Worm (Caenorhabditis elegans) whole organism, L2 larva: ENCODE measurements around the gene ZK666.8.
"Not testable (repeated sequence)": the region's sequence is repeated elsewhere in the genome, so short reads cannot be mapped to it uniquely, and the experiment has no call there.

Source experiments
- C34F6.9 ChIP-seq: fragments of 150-350 bp; optimal IDR thresholded peaks from 2 replicates; lab custom pipeline; 2014; ENCODE audit warnings: missing biosample characterization, missing genetic modification characterization
- F13H6.1 ChIP-seq: sonication (generic microtip); optimal IDR thresholded peaks from 2 replicates; lab custom pipeline; 2016; ENCODE audit warnings: missing genetic modification characterization, missing compliant biosample characterization
- R02D3.7 ChIP-seq: fragments of 150-350 bp; optimal IDR thresholded peaks from 2 replicates; lab custom pipeline; 2014; ENCODE audit warnings: missing biosample characterization, missing genetic modification characterization
- ama-1 ChIP-seq: fragments of 150-350 bp; optimal IDR thresholded peaks from 2 replicates; lab custom pipeline; 2018; ENCODE audit warnings: inconsistent platforms
- blmp-1 ChIP-seq: sonication (generic microtip); optimal IDR thresholded peaks from 2 replicates; lab custom pipeline; 2017; ENCODE audit warnings: missing genetic modification characterization, mild to moderate bottlenecking, missing compliant biosample characterization, antibody characterized with exemption, moderate library complexity; ENCODE audit not compliant: insufficient read depth
- crh-2 ChIP-seq: sonication (generic microtip); optimal IDR thresholded peaks from 2 replicates; lab custom pipeline; 2017; ENCODE audit warnings: missing biosample characterization, missing genetic modification characterization
- fos-1 ChIP-seq: fragments of 150-350 bp; optimal IDR thresholded peaks from 2 replicates; lab custom pipeline; 2014; ENCODE audit warnings: missing biosample characterization, missing genetic modification characterization
- gmeb-1 ChIP-seq: fragments of 150-350 bp; optimal IDR thresholded peaks from 2 replicates; lab custom pipeline; 2014; ENCODE audit warnings: missing biosample characterization, missing genetic modification characterization
- lin-11 ChIP-seq: fragments of 150-350 bp; sonication (generic microtip); optimal IDR thresholded peaks from 2 replicates; lab custom pipeline; 2014; ENCODE audit warnings: missing biosample characterization, missing genetic modification characterization, inconsistent platforms, mixed read lengths
- lin-39 ChIP-seq: fragments of 150-350 bp; optimal IDR thresholded peaks from 2 replicates; lab custom pipeline; 2014; ENCODE audit warnings: missing biosample characterization, missing genetic modification reagents, missing genetic modification characterization
- lsy-2 ChIP-seq, 2 experiments: fragments of 150-350 bp in 1 of 2; sonication (generic microtip) in 1 of 2; optimal IDR thresholded peaks; 2 replicates each; lab custom pipeline; 2014 to 2017; ENCODE audit warnings: missing biosample characterization in 2 of 2, missing genetic modification characterization in 2 of 2
- mdl-1 ChIP-seq, 2 experiments: fragments of 150-350 bp in 1 of 2; sonication (generic microtip) in 1 of 2; optimal IDR thresholded peaks; 2 replicates each; lab custom pipeline; 2017; ENCODE audit warnings: missing biosample characterization in 2 of 2, missing genetic modification characterization in 2 of 2
- nhr-10 ChIP-seq: sonication (generic microtip); optimal IDR thresholded peaks from 2 replicates; lab custom pipeline; 2017; ENCODE audit warnings: missing biosample characterization, missing genetic modification characterization
- nhr-11 ChIP-seq: fragments of 150-350 bp; optimal IDR thresholded peaks from 2 replicates; lab custom pipeline; 2014; ENCODE audit warnings: missing biosample characterization, missing genetic modification characterization
- nhr-129 ChIP-seq: fragments of 150-350 bp; optimal IDR thresholded peaks from 2 replicates; lab custom pipeline; 2014; ENCODE audit warnings: missing biosample characterization, missing genetic modification characterization
- nhr-25 ChIP-seq: fragments of 150-350 bp; sonication (generic microtip); optimal IDR thresholded peaks from 3 replicates; lab custom pipeline; 2014; ENCODE audit warnings: missing biosample characterization, missing genetic modification characterization
- sma-3 ChIP-seq: sonication (generic microtip); optimal IDR thresholded peaks from 2 replicates; lab custom pipeline; 2016; ENCODE audit warnings: missing genetic modification reagents, missing genetic modification characterization, missing compliant biosample characterization
- sma-9 ChIP-seq, 2 experiments: fragments of 150-350 bp in 1 of 2; sonication (generic microtip) in 1 of 2; optimal IDR thresholded peaks; 2 replicates each; lab custom pipeline; 2014 to 2016; ENCODE audit warnings: missing genetic modification characterization in 2 of 2, mild to moderate bottlenecking in 1 of 2, missing biosample characterization in 1 of 2, missing compliant biosample characterization in 1 of 2, missing genetic modification reagents in 1 of 2, moderate library complexity in 1 of 2
- unc-39 ChIP-seq: fragments of 150-350 bp; optimal IDR thresholded peaks from 2 replicates; lab custom pipeline; 2014; ENCODE audit warnings: missing biosample characterization, missing genetic modification characterization
- unc-55 ChIP-seq: fragments of 150-350 bp; sonication (generic microtip); optimal IDR thresholded peaks from 3 replicates; lab custom pipeline; 2014; ENCODE audit warnings: missing biosample characterization, missing genetic modification reagents, missing genetic modification characterization
- ztf-11 ChIP-seq: sonication (generic microtip); optimal IDR thresholded peaks from 2 replicates; lab custom pipeline; 2017; ENCODE audit warnings: missing biosample characterization, missing genetic modification characterization

Gene ZK666.8

DNA sequence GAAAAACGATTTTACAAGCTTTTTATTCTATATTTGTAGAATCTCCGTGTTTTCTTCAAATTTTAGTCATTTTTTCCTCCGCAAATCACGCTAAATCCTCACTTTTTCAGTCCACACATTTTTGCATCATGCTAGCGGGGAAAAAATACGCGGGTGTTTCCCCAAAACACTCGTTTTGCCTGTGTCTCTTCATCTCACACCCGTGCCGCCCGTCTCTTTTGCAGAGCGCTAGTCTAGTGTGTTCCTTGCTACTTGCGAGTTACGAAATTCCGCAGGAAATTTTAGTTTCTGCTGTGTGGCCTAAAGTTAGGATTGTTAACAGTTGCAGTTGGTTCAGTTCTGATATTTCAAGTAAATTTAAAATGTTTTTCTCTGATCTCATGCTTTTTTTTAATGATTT is 47.2 kb downstream of the ZK666.8 start:
- TF ChIP-seq nhr-129 (peak; percentile 97), ama-1 (peak; percentile 43), lsy-2 (tag; optimal IDR thresholded peaks at IDR 0.05; lab: Kevin White, UChicago) (peak in 1 of 2 experiments; percentile 7), nhr-10 (tag; lab: Kevin White, UChicago) (no peak), unc-55 (GFP tag; lab: Kevin White, UChicago) (peak; percentile 32), sma-9 (GFP tag; optimal IDR thresholded peaks at IDR 0.05; lab: Kevin White, UChicago) (peak; percentile 83), sma-9 (tag; optimal IDR thresholded peaks at IDR 0.05; lab: Kevin White, UChicago) (no peak), nhr-11 (peak; percentile 63), blmp-1 (no peak), ztf-11 (no peak), lin-11 (tag; lab: Kevin White, UChicago) (peak; percentile 17), C34F6.9 (tag; lab: Kevin White, UChicago) (peak; percentile 22), fos-1 (tag; lab: Kevin White, UChicago) (peak; percentile 56), gmeb-1 (tag; lab: Kevin White, UChicago) (peak; percentile 7), mdl-1 (tag; optimal IDR thresholded peaks at IDR 0.05; lab: Kevin White, UChicago) (peak; percentile 15 to 23)
- TF ChIP-seq, all 48 proteins: peak for 11

DNA sequence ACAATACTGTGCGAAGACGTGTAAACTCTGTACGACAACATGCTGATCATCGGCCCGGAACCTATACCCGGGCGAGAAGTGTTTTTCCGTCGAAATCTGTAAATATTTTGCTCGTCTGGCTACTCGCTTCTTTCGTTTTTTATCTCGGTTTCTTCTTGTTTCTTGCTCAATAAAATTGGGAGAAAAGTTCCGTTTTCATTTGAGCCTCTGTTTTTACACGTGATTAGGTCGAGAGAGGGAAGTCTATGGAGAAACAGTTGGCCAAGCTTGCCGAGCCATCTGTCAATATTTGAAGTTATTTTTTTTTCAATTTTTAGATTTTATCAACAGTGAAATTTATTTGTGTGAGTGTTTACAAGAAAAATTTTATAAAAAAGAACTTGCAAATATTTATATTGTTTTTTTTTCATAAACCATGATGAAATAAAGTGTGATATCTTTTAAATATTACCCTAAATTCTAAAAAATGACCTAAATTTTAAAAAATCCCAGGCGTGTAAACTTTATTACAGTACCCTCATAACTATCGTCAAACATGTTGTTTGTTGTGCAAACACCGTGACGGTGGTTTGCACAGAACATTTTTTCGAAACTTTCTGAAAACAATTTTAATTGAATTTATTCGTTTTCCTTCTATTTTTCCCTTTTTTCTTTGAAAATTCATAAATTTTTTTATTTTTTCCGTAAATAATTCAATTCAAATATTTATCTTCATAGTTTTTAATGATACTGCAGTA is 47.8 kb downstream of the ZK666.8 start:
- TF ChIP-seq nhr-129: peak; percentile 22
- peak; percentile 16 for TF ChIP-seq F13H6.1 (tag; lab: Kevin White, UChicago)
- no peak for TF ChIP-seq R02D3.7 (tag; lab: Kevin White, UChicago)
- no peak for TF ChIP-seq crh-2 (tag; lab: Kevin White, UChicago)
- TF ChIP-seq sma-9 (GFP tag; optimal IDR thresholded peaks at IDR 0.05; lab: Kevin White, UChicago): peak; percentile 34
- no peak for TF ChIP-seq sma-9 (tag; optimal IDR thresholded peaks at IDR 0.05; lab: Kevin White, UChicago)
- TF ChIP-seq lsy-2 (tag; optimal IDR thresholded peaks at IDR 0.05; lab: Kevin White, UChicago): peak in 1 of 2 experiments; percentile 74
- TF ChIP-seq lin-39 (tag; lab: Kevin White, UChicago): no peak

DNA sequence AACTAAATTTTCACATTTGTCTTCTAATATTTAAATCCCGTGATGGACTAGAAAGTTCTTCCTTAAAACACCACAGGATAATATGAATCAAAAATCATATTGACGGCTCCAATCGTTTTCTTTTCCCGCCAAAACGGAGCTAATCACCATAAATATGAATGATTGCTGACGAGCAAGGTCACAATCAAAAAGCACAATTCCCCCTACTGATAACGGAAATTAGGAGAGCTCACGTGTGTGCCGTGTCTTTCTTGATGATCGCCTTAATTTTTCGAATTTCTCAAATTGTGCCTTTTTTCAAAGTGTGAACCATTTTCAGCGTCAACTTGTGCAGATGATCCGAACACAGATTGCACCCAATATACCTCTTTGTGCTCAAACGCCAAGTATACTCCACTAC is 49.0 kb downstream of the ZK666.8 start:
- TF ChIP-seq unc-39 (tag; lab: Kevin White, UChicago) (no peak), fos-1 (tag; lab: Kevin White, UChicago) (peak; percentile 43), sma-9 (GFP tag; optimal IDR thresholded peaks at IDR 0.05; lab: Kevin White, UChicago) (peak; percentile 50), sma-9 (tag; optimal IDR thresholded peaks at IDR 0.05; lab: Kevin White, UChicago) (no peak)

DNA sequence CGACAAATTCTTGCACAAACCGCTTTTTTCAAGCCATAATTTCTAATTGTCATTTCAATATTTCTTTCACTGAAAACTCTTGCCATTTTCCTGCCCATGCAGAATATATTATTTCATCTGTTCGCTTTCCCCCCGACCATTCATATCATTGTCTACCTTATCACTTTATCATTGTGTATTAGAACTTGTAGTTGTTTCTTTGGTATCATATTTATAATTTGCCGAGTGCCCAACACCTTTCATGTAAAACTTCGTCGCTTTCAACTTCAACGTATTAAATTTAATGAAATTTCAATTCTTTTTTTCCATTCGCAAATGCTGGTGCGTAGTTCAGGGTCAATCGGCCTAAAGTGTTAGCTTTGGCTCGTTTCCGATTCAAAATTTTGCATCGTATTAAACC is 50.1 kb downstream of the ZK666.8 start, which contains the start of gene ZK673.1:
Gene ZK673.1 (plus strand): TSS at position 301 of the 400 bp plus-strand sequence.
- TF ChIP-seq nhr-25; unc-39 (tag; lab: Kevin White, UChicago); sma-3 (GFP tag; lab: Kevin White, UChicago): not testable (repeated sequence)
